Worm (Caenorhabditis elegans): ENCODE results near the gene ugt-56.

Gene ugt-56

ce11 chrV:12288577-12288976, 29.8 kb downstream of the ugt-56 start, which contains the start of gene rskd-1:
TSS of gene rskd-1 (minus strand) at chrV:12288615.
- peak; percentile 35 for TF ChIP-seq snpc-3.4 (tag; optimal IDR thresholded peaks at IDR 0.05)
- no peak for TF ChIP-seq F22D6.2 (tag; optimal IDR thresholded peaks at IDR 0.05)
- no peak for TF ChIP-seq ztf-25 (GFP tag; IDR thresholded peaks at IDR 0.05)
- no peak for TF ChIP-seq gei-17 (GFP tag; optimal IDR thresholded peaks at IDR 0.05)
- no peak for TF ChIP-seq dpl-1 (GFP tag; optimal IDR thresholded peaks at IDR 0.05)
- no peak for TF ChIP-seq rcor-1 (GFP tag; IDR thresholded peaks at IDR 0.05)
- TF ChIP-seq sdz-38 (tag; optimal IDR thresholded peaks at IDR 0.05): no peak
- TF ChIP-seq F57A8.1 (GFP tag; optimal IDR thresholded peaks at IDR 0.05): no peak
- TF ChIP-seq tbx-9 (tag; optimal IDR thresholded peaks at IDR 0.05; ENCODE audit: borderline replicate concordance): no peak
- TF ChIP-seq cebp-1 (GFP tag; IDR thresholded peaks at IDR 0.05): peak; percentile 67; the same call in 1 of the 2 replicates
- TF ChIP-seq cebp-1 (tag; optimal IDR thresholded peaks at IDR 0.05): peak; percentile 74
- TF ChIP-seq nhr-120 (GFP tag; IDR thresholded peaks at IDR 0.05): no peak
- TF ChIP-seq hmg-1.2 (GFP tag; IDR thresholded peaks at IDR 0.05): peak; percentile 41; the same call in 1 of the 2 replicates
- no peak for TF ChIP-seq snpc-1.1 (tag; optimal IDR thresholded peaks at IDR 0.05; ENCODE audit: insufficient read depth)
- no peak for TF ChIP-seq lin-26 (GFP tag; IDR thresholded peaks at IDR 0.05)
- no peak for TF ChIP-seq C17E4.6 (GFP tag; IDR thresholded peaks at IDR 0.05)
- TF ChIP-seq C06A6.2 (GFP tag; conservative IDR thresholded peaks at IDR 0.05): no peak
- no peak for TF ChIP-seq B0336.3 (GFP tag; IDR thresholded peaks at IDR 0.05)
- TF ChIP-seq lag-1 (GFP tag; IDR thresholded peaks at IDR 0.05): no peak
- peak; percentile 4 for TF ChIP-seq ztf-18 (tag; optimal IDR thresholded peaks at IDR 0.05)
- TF ChIP-seq egl-44 (GFP tag; IDR thresholded peaks at IDR 0.05): no peak
- no peak for TF ChIP-seq rec-8 (tag; optimal IDR thresholded peaks at IDR 0.05)
- TF ChIP-seq F23B12.7 (tag; optimal IDR thresholded peaks at IDR 0.05; ENCODE audit: insufficient read depth): no peak
- TF ChIP-seq ets-4 (GFP tag; optimal IDR thresholded peaks at IDR 0.05): no peak
- TF ChIP-seq F57C9.4 (tag; optimal IDR thresholded peaks at IDR 0.05): no peak
- no peak for TF ChIP-seq K11D2.4 (GFP tag; IDR thresholded peaks at IDR 0.05)
- TF ChIP-seq unc-62 (GFP tag; optimal IDR thresholded peaks at IDR 0.05): no peak
- no peak for TF ChIP-seq madf-10 (tag; optimal IDR thresholded peaks at IDR 0.05)

ce11 chrV:12291587-12291986, 32.8 kb downstream of the ugt-56 start, which contains the start of the genes srpa-68 and srh-16:
TSS of gene srpa-68 (minus strand) at chrV:12291658.
TSS of gene srh-16 (plus strand) at chrV:12291861.
- peak; percentile 93 for TF ChIP-seq Y56A3A.18 (GFP tag; IDR thresholded peaks at IDR 0.05)
- TF ChIP-seq mel-28 (tag; optimal IDR thresholded peaks at IDR 0.05; ENCODE audit: borderline replicate concordance): no peak
- TF ChIP-seq hlh-12 (tag; optimal IDR thresholded peaks at IDR 0.05): no peak
- peak; percentile 84 for TF ChIP-seq ekl-4 (GFP tag; IDR thresholded peaks at IDR 0.05)
- no peak for TF ChIP-seq lsy-27 (tag; optimal IDR thresholded peaks at IDR 0.05; ENCODE audit: borderline replicate concordance, insufficient read depth)
- TF ChIP-seq ztf-18 (tag; optimal IDR thresholded peaks at IDR 0.05): peak; percentile 99
- no peak for TF ChIP-seq sptf-2 (GFP tag; optimal IDR thresholded peaks at IDR 0.05)
- peak; percentile 97 for TF ChIP-seq lin-54 (GFP tag; optimal IDR thresholded peaks at IDR 0.05)
- TF ChIP-seq madf-8 (GFP tag; conservative IDR thresholded peaks at IDR 0.05): no peak; the same call in 1 of the 2 replicates
- no peak for TF ChIP-seq F37B4.10 (GFP tag; IDR thresholded peaks at IDR 0.05)
- no peak for TF ChIP-seq ztf-22 (GFP tag; optimal IDR thresholded peaks at IDR 0.05)
- TF ChIP-seq egl-44 (GFP tag; IDR thresholded peaks at IDR 0.05): no peak
- no peak for TF ChIP-seq unc-62 (GFP tag; optimal IDR thresholded peaks at IDR 0.05)
- no peak for TF ChIP-seq bed-2 (GFP tag; IDR thresholded peaks at IDR 0.05)
- TF ChIP-seq mcd-1 (GFP tag; IDR thresholded peaks at IDR 0.05): peak; percentile 91
- peak; percentile 35 for TF ChIP-seq gei-17 (GFP tag; optimal IDR thresholded peaks at IDR 0.05)
- TF ChIP-seq him-1 (tag; optimal IDR thresholded peaks at IDR 0.05): peak; percentile 73
- TF ChIP-seq F39B2.1 (GFP tag; IDR thresholded peaks at IDR 0.05): 0 out of 2 replicates have a peak, but pooled peaks have one; percentile 78
- peak; percentile 42; the same call in 1 of the 2 replicates for TF ChIP-seq zfh-2 (GFP tag; conservative IDR thresholded peaks at IDR 0.05)
- TF ChIP-seq efl-1 (GFP tag; optimal IDR thresholded peaks at IDR 0.05): peak; percentile 87
- TF ChIP-seq ztf-3 (GFP tag; optimal IDR thresholded peaks at IDR 0.05): no peak
- 0 out of 2 replicates have a peak, but pooled peaks have one; percentile 34 for TF ChIP-seq attf-6 (GFP tag; IDR thresholded peaks at IDR 0.05)
- no peak for TF ChIP-seq lag-1 (GFP tag; IDR thresholded peaks at IDR 0.05)
- no peak for TF ChIP-seq hlh-26 (GFP tag; conservative IDR thresholded peaks at IDR 0.05)
- peak; percentile 80 for TF ChIP-seq tlf-1 (GFP tag; optimal IDR thresholded peaks at IDR 0.05)
